Fruit fly (Drosophila melanogaster) whole organism, embryonic: Measurements from ENCODE around the gene Wwox.
A peak's percentile ranks its signal among the peaks of the same experiment; 100 is the strongest.

Experiments used
- Atf3 ChIP-seq: fragments of 200-800 bp; sonication (Bioruptor generic); optimal IDR thresholded peaks from 3 replicates; lab custom pipeline; 2016; ENCODE audit warnings: missing biosample characterization, missing genetic modification characterization
- B-H2 ChIP-seq: fragments of 200-800 bp; sonication (Bioruptor generic); optimal IDR thresholded peaks from 2 replicates; lab custom pipeline; 2018; ENCODE audit warnings: missing biosample characterization, mild to moderate bottlenecking, missing genetic modification characterization
- CG10209 ChIP-seq: fragments of 200-800 bp; sonication (Bioruptor generic); optimal IDR thresholded peaks from 3 replicates; lab custom pipeline; 2017; ENCODE audit warnings: missing biosample characterization, mild to moderate bottlenecking, missing genetic modification characterization, missing genetic modification reagents
- CG11398 ChIP-seq: fragments of 200-800 bp; sonication (Bioruptor generic); optimal IDR thresholded peaks from 2 replicates; lab custom pipeline; 2016; ENCODE audit warnings: missing biosample characterization, missing genetic modification characterization
- CG11504 ChIP-seq: fragments of 200-800 bp; sonication (Bioruptor generic); optimal IDR thresholded peaks from 3 replicates; lab custom pipeline; 2019; ENCODE audit warnings: missing biosample characterization, mild to moderate bottlenecking, missing genetic modification characterization, moderate library complexity
- CG12659 ChIP-seq: fragments of 200-800 bp; sonication (Bioruptor generic); optimal IDR thresholded peaks from 3 replicates; lab custom pipeline; 2017; ENCODE audit warnings: mild to moderate bottlenecking, missing biosample characterization, missing genetic modification reagents, missing genetic modification characterization
- CG15696 ChIP-seq: fragments of 200-800 bp; sonication (Bioruptor generic); optimal IDR thresholded peaks from 2 replicates; lab custom pipeline; 2019; ENCODE audit warnings: missing biosample characterization, mild to moderate bottlenecking, missing genetic modification characterization, moderate library complexity
- CG17829 ChIP-seq: fragments of 200-800 bp; optimal IDR thresholded peaks from 2 replicates; lab custom pipeline; 2019; ENCODE audit warnings: missing biosample characterization, mild to moderate bottlenecking, missing genetic modification characterization, moderate library complexity
- CG2712 ChIP-seq: fragments of 200-800 bp; optimal IDR thresholded peaks from 3 replicates; lab custom pipeline; 2019; ENCODE audit warnings: missing biosample characterization, mild to moderate bottlenecking, missing genetic modification characterization, moderate library complexity
- CG32532 ChIP-seq: fragments of 200-800 bp; sonication (Bioruptor generic); IDR thresholded peaks from 2 replicates; pipeline ENCODE4 v1.3.6; 2022; ENCODE audit warnings: missing biosample characterization, missing genetic modification characterization
- CG32772 ChIP-seq: fragments of 200-800 bp; sonication (Bioruptor generic); IDR thresholded peaks from 2 replicates; pipeline ENCODE4 v1.3.6; 2022; ENCODE audit warnings: missing biosample characterization, missing genetic modification characterization
- CG34376 ChIP-seq: fragments of 200-800 bp; sonication (Bioruptor generic); optimal IDR thresholded peaks from 2 replicates; lab custom pipeline; 2018; ENCODE audit warnings: missing biosample characterization, mild to moderate bottlenecking, missing genetic modification characterization
- CG4820 ChIP-seq: fragments of 200-800 bp; sonication (Bioruptor generic); optimal IDR thresholded peaks from 3 replicates; lab custom pipeline; 2016; ENCODE audit warnings: missing biosample characterization, missing genetic modification characterization
- CHES-1-like ChIP-seq: fragments of 200-800 bp; sonication (Bioruptor generic); optimal IDR thresholded peaks from 2 replicates; lab custom pipeline; 2016; ENCODE audit warnings: missing biosample characterization, missing genetic modification characterization
- CTCF ChIP-seq: fragments of 200-800 bp; sonication (Bioruptor generic); optimal IDR thresholded peaks from 2 replicates; lab custom pipeline; 2017; ENCODE audit warnings: missing biosample characterization, mild to moderate bottlenecking, missing genetic modification characterization, moderate library complexity
- CrebB ChIP-seq: fragments of 200-800 bp; sonication (Bioruptor generic); optimal IDR thresholded peaks from 3 replicates; lab custom pipeline; 2018; ENCODE audit warnings: missing biosample characterization, mild to moderate bottlenecking, missing genetic modification characterization
- Drgx ChIP-seq: fragments of 200-800 bp; sonication (Bioruptor generic); IDR thresholded peaks from 2 replicates; pipeline ENCODE4 v1.3.6; 2022; ENCODE audit warnings: missing biosample characterization, missing genetic modification characterization
- HLH54F ChIP-seq: fragments of 200-800 bp; sonication (Bioruptor generic); optimal IDR thresholded peaks from 3 replicates; lab custom pipeline; 2016; ENCODE audit warnings: missing biosample characterization, missing genetic modification characterization
- Hey ChIP-seq: fragments of 200-800 bp; sonication (Bioruptor generic); optimal IDR thresholded peaks from 3 replicates; lab custom pipeline; 2018; ENCODE audit warnings: missing biosample characterization, mild to moderate bottlenecking, missing genetic modification characterization
- Hmr ChIP-seq: fragments of 200-800 bp; sonication (Bioruptor generic); optimal IDR thresholded peaks from 3 replicates; lab custom pipeline; 2017; ENCODE audit warnings: mild to moderate bottlenecking, missing biosample characterization, missing genetic modification reagents, missing genetic modification characterization
- Hr39 ChIP-seq: fragments of >200 bp; optimal IDR thresholded peaks from 2 replicates; lab custom pipeline; 2017
- Hsf ChIP-seq: fragments of 200-800 bp; sonication (Bioruptor generic); optimal IDR thresholded peaks from 3 replicates; lab custom pipeline; 2016; ENCODE audit warnings: missing biosample characterization, missing genetic modification characterization
- Jarid2 ChIP-seq: fragments of 200-800 bp; sonication (Bioruptor generic); optimal IDR thresholded peaks from 3 replicates; lab custom pipeline; 2017; ENCODE audit warnings: mild to moderate bottlenecking, missing biosample characterization, missing genetic modification reagents, missing genetic modification characterization
- Lhr ChIP-seq: fragments of 200-800 bp; sonication (Bioruptor generic); optimal IDR thresholded peaks from 3 replicates; lab custom pipeline; 2017; ENCODE audit warnings: mild to moderate bottlenecking, missing biosample characterization, missing genetic modification reagents, missing genetic modification characterization
- Mrtf ChIP-seq: fragments of 200-800 bp; sonication (Bioruptor generic); IDR thresholded peaks from 3 replicates; pipeline ENCODE4 v1.3.6; 2022; ENCODE audit warnings: missing biosample characterization, missing genetic modification characterization
- Scr ChIP-seq: fragments of 200-800 bp; sonication (Bioruptor generic); IDR thresholded peaks from 2 replicates; pipeline ENCODE4 v1.3.6; 2022; ENCODE audit warnings: missing biosample characterization, missing genetic modification characterization; ENCODE audit not compliant: partially characterized antibody
- Sry-δ ChIP-seq: fragments of 200-800 bp; sonication (Bioruptor generic); optimal IDR thresholded peaks from 2 replicates; lab custom pipeline; 2016; ENCODE audit warnings: missing biosample characterization, missing genetic modification characterization
- amos ChIP-seq: fragments of 200-800 bp; sonication (Bioruptor generic); IDR thresholded peaks from 2 replicates; pipeline ENCODE4 v1.3.6; 2022; ENCODE audit warnings: missing biosample characterization, missing genetic modification characterization; ENCODE audit not compliant: partially characterized antibody
- ash1 ChIP-seq: fragments of 200-800 bp; sonication (Bioruptor generic); optimal IDR thresholded peaks from 2 replicates; lab custom pipeline; 2018; ENCODE audit warnings: missing biosample characterization, mild to moderate bottlenecking, missing genetic modification characterization
- bab2 ChIP-seq: fragments of 200-800 bp; sonication (Bioruptor generic); optimal IDR thresholded peaks from 2 replicates; lab custom pipeline; 2016; ENCODE audit warnings: missing biosample characterization, missing genetic modification characterization
- bbx ChIP-seq: fragments of 200-800 bp; sonication (Bioruptor generic); IDR thresholded peaks from 2 replicates; pipeline ENCODE4 v1.3.6; 2022; ENCODE audit warnings: missing biosample characterization, missing genetic modification characterization; ENCODE audit not compliant: partially characterized antibody
- bcd ChIP-seq: fragments of 200-800 bp; sonication (Bioruptor generic); optimal IDR thresholded peaks from 2 replicates; lab custom pipeline; 2017; ENCODE audit warnings: missing biosample characterization, mild to moderate bottlenecking, missing genetic modification characterization
- bsh ChIP-seq, 2 experiments: fragments of 200-800 bp; sonication (Bioruptor generic); optimal IDR thresholded peaks; 2 replicates each; lab custom pipeline; 2017 to 2018; ENCODE audit warnings: mild to moderate bottlenecking in 2 of 2, missing biosample characterization in 2 of 2, missing genetic modification characterization in 2 of 2, moderate library complexity in 1 of 2
- caup ChIP-seq: fragments of 200-800 bp; sonication (Bioruptor generic); optimal IDR thresholded peaks from 3 replicates; lab custom pipeline; 2017; ENCODE audit warnings: missing biosample characterization, mild to moderate bottlenecking, missing genetic modification characterization, moderate library complexity; ENCODE audit not compliant: severe bottlenecking
- cg ChIP-seq: fragments of 200-800 bp; sonication (Bioruptor generic); optimal IDR thresholded peaks from 3 replicates; lab custom pipeline; 2019; ENCODE audit warnings: missing biosample characterization, mild to moderate bottlenecking, missing genetic modification characterization, moderate library complexity
- chm ChIP-seq: fragments of 200-800 bp; sonication (Bioruptor generic); IDR thresholded peaks from 2 replicates; pipeline ENCODE4 v1.3.6; 2022; ENCODE audit warnings: missing biosample characterization, missing genetic modification characterization
- disco-r ChIP-seq: fragments of 200-800 bp; sonication (Bioruptor generic); optimal IDR thresholded peaks from 2 replicates; lab custom pipeline; 2016; ENCODE audit warnings: missing biosample characterization, missing genetic modification characterization
- ems ChIP-seq: fragments of 200-800 bp; sonication (Bioruptor generic); optimal IDR thresholded peaks from 3 replicates; lab custom pipeline; 2016; ENCODE audit warnings: missing biosample characterization, missing genetic modification characterization
- fu2 ChIP-seq: fragments of 200-800 bp; sonication (Bioruptor generic); optimal IDR thresholded peaks from 2 replicates; lab custom pipeline; 2016; ENCODE audit warnings: missing biosample characterization, missing genetic modification characterization
- grn ChIP-seq: fragments of 200-800 bp; sonication (Bioruptor generic); optimal IDR thresholded peaks from 3 replicates; lab custom pipeline; 2017; ENCODE audit warnings: missing biosample characterization, missing genetic modification characterization
- kah ChIP-seq: fragments of 200-800 bp; sonication (Bioruptor generic); optimal IDR thresholded peaks from 2 replicates; lab custom pipeline; 2018; ENCODE audit warnings: missing biosample characterization, mild to moderate bottlenecking, missing genetic modification characterization
- lab ChIP-seq: fragments of 200-800 bp; sonication (Bioruptor generic); optimal IDR thresholded peaks from 3 replicates; lab custom pipeline; 2017; ENCODE audit warnings: missing biosample characterization, missing genetic modification characterization, mild to moderate bottlenecking, moderate library complexity, missing genetic modification reagents
- nerfin-1 ChIP-seq: fragments of 200-800 bp; sonication (Bioruptor generic); optimal IDR thresholded peaks from 3 replicates; lab custom pipeline; 2019; ENCODE audit warnings: missing biosample characterization, mild to moderate bottlenecking, missing genetic modification characterization, moderate library complexity
- nom ChIP-seq: fragments of 200-800 bp; sonication (Bioruptor generic); optimal IDR thresholded peaks from 2 replicates; lab custom pipeline; 2017; ENCODE audit warnings: missing biosample characterization, missing genetic modification characterization, mild to moderate bottlenecking, moderate library complexity, missing genetic modification reagents
- phol ChIP-seq: fragments of 200-800 bp; sonication (Bioruptor generic); optimal IDR thresholded peaks from 3 replicates; lab custom pipeline; 2018; ENCODE audit warnings: missing biosample characterization, mild to moderate bottlenecking, missing genetic modification characterization, moderate library complexity
- slbo ChIP-seq: fragments of 200-800 bp; sonication (Bioruptor generic); IDR thresholded peaks from 2 replicates; pipeline ENCODE4 v1.3.6; 2022; ENCODE audit warnings: missing biosample characterization, missing genetic modification characterization
- sob ChIP-seq: fragments of 200-800 bp; sonication (Bioruptor generic); IDR thresholded peaks from 2 replicates; pipeline ENCODE4 v1.3.6; 2022; ENCODE audit warnings: missing biosample characterization, missing genetic modification characterization
- ssp ChIP-seq: fragments of 200-800 bp; sonication (Bioruptor generic); IDR thresholded peaks from 2 replicates; pipeline ENCODE4 v1.3.6; 2022; ENCODE audit warnings: missing biosample characterization, missing genetic modification characterization
- zen2 ChIP-seq: fragments of 200-800 bp; sonication (Bioruptor generic); IDR thresholded peaks from 3 replicates; pipeline ENCODE4 v1.3.6; 2022; ENCODE audit warnings: missing biosample characterization, missing genetic modification characterization; ENCODE audit not compliant: partially characterized antibody

The Wwox gene

DNA sequence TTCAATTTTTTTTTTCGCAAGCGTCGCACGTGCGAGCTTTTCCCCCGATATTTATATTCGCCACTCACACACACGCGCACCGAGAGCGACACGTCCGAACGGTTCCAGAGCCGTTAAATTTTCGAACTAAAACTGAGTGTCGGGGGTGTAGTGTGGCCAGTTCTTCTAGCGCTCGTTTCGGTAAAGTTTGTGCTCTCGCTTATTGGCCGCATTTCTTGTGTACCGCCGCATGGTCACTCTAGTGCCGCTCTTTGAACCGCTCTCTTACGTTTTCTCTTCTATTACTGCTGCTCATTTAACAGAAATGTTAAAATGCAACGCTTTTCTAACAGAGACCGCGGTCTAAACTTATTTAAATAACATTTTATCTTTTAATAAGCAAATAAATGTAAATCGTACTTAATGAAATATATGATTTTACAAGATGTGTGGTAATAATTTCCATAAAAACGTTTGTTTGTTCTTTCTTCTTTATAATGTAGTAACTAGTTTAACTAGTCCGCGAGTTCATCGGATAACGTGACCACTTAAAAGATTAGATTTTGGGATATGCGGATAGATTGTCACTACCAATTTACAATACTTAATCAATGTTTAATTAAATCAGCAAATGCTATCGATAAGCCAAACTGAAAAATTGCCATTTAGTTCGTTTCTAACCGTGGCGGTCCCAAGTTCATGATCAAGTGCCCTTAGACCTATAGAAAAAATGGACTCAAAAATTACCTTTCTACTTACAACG, 19.9 kb downstream of the Wwox start, which contains the start of gene Snoo (continued):
- no peak for TF ChIP-seq ssp (GFP tag; lab: Robert Waterston, UW)
- no peak for TF ChIP-seq Hsf
- no peak for TF ChIP-seq Hr39
- no peak for TF ChIP-seq ash1 (GFP tag; lab: Kevin White, UChicago)
- TF ChIP-seq B-H2 (GFP tag; lab: Kevin White, UChicago), result peak; percentile 45
- peak; percentile 7 for TF ChIP-seq CG2712
- TF ChIP-seq slbo (GFP tag; lab: Robert Waterston, UW), result peak; percentile 36
- TF ChIP-seq kah (GFP tag; lab: Kevin White, UChicago), result peak; percentile 7
- TF ChIP-seq disco-r, result no peak
- peak; percentile 46; the same call in 1 of the 2 replicates for TF ChIP-seq bbx (GFP tag; lab: Robert Waterston, UW)
- peak; percentile 6 for TF ChIP-seq nom
- no peak for TF ChIP-seq bcd (GFP tag; lab: Kevin White, UChicago)
- peak; percentile 31 for TF ChIP-seq CG11504 (tag; lab: Kevin White, UChicago)
- TF ChIP-seq Scr (GFP tag; lab: Robert Waterston, UW), result peak; percentile 16; the same call in 1 of the 2 replicates
- TF ChIP-seq Jarid2 (GFP tag; lab: Kevin White, UChicago), result peak; percentile 86
- TF ChIP-seq bsh (GFP tag; optimal IDR thresholded peaks at IDR 0.05; lab: Kevin White, UChicago), result no peak
- TF ChIP-seq Hey (tag; lab: Kevin White, UChicago), result peak; percentile 8
- TF ChIP-seq CG11398 (GFP tag; lab: Kevin White, UChicago), result no peak
- peak; percentile 38 for TF ChIP-seq cg (GFP tag; lab: Kevin White, UChicago)
- TF ChIP-seq CrebB (tag; lab: Kevin White, UChicago), result peak; percentile 15
- peak; percentile 64 for TF ChIP-seq CTCF (GFP tag; lab: Kevin White, UChicago)
- no peak for TF ChIP-seq phol (tag; lab: Kevin White, UChicago)
- TF ChIP-seq Lhr (GFP tag; lab: Kevin White, UChicago), result peak; percentile 57
- TF ChIP-seq zen2 (GFP tag; lab: Robert Waterston, UW), result peak; percentile 64; the same call in 2 of the 3 replicates
- peak; percentile 54; the same call in 1 of the 2 replicates for TF ChIP-seq chm
- no peak; the same call in 1 of the 2 replicates for TF ChIP-seq Drgx (GFP tag; lab: Robert Waterston, UW)
- no peak for TF ChIP-seq nerfin-1 (tag; lab: Kevin White, UChicago)
- TF ChIP-seq lab (GFP tag; lab: Kevin White, UChicago), result peak; percentile 32
- no peak for TF ChIP-seq bab2
- no peak for TF ChIP-seq ems
- TF ChIP-seq CG15696 (tag; lab: Kevin White, UChicago), result no peak
- peak; percentile 62 for TF ChIP-seq Hmr
- peak; percentile 44 for TF ChIP-seq CG12659
- no peak for TF ChIP-seq CHES-1-like (GFP tag; lab: Kevin White, UChicago)
- peak; percentile 11; the same call in 1 of the 2 replicates for TF ChIP-seq sob (GFP tag; lab: Robert Waterston, UW)
- peak; percentile 82 for TF ChIP-seq grn (GFP tag; lab: Kevin White, UChicago)
- no peak for TF ChIP-seq Atf3 (GFP tag; lab: Kevin White, UChicago)
- no peak for TF ChIP-seq CG10209 (GFP tag; lab: Kevin White, UChicago)
- TF ChIP-seq CG17829 (tag; lab: Kevin White, UChicago), result peak; percentile 24
- peak; percentile 69 for TF ChIP-seq CG34376 (GFP tag; lab: Kevin White, UChicago)
- no peak for TF ChIP-seq CG32772
- no peak for TF ChIP-seq fu2 (GFP tag; lab: Kevin White, UChicago)
- TF ChIP-seq Mrtf, result no peak
- TF ChIP-seq HLH54F (GFP tag; lab: Kevin White, UChicago), result no peak
- TF ChIP-seq CG32532 (GFP tag; lab: Robert Waterston, UW), result no peak; the same call in 1 of the 2 replicates
- peak; percentile 28 for TF ChIP-seq caup (GFP tag; lab: Kevin White, UChicago)
- TF ChIP-seq CG4820 (GFP tag; lab: Kevin White, UChicago), result no peak
- TF ChIP-seq amos (GFP tag; lab: Robert Waterston, UW), result peak; percentile 23; the same call in 1 of the 2 replicates
- TF ChIP-seq Sry-δ (GFP tag; lab: Kevin White, UChicago), result peak; percentile 0
